Fruit fly (Drosophila melanogaster): Measurements from ENCODE around the gene CenG1A.

CenG1A gene

dm6 chr2L:13893439-13893838 is 58.1 kb downstream of the CenG1A start (continued):
- TF ChIP-seq CG16779 (tag; optimal IDR thresholded peaks at IDR 0.05): peak; percentile 38
- TF ChIP-seq CG10631 (GFP tag; optimal IDR thresholded peaks at IDR 0.05): no peak
- TF ChIP-seq CG6808 (GFP tag; optimal IDR thresholded peaks at IDR 0.05): no peak
- no peak for TF ChIP-seq Met (GFP tag; optimal IDR thresholded peaks at IDR 0.05)
- peak; percentile 33 for TF ChIP-seq CG34406 (GFP tag; optimal IDR thresholded peaks at IDR 0.05)
- peak in 1 of 2 experiments; percentile 71 for TF ChIP-seq ss (GFP tag; optimal IDR thresholded peaks at IDR 0.05)
- TF ChIP-seq CG8632 (GFP tag; optimal IDR thresholded peaks at IDR 0.05): peak; percentile 57
- TF ChIP-seq vri (GFP tag; optimal IDR thresholded peaks at IDR 0.05): no peak
- no peak for TF ChIP-seq topi (GFP tag; optimal IDR thresholded peaks at IDR 0.05)
- TF ChIP-seq Ets96B (tag; optimal IDR thresholded peaks at IDR 0.05): peak; percentile 70
- TF ChIP-seq OdsH (GFP tag; optimal IDR thresholded peaks at IDR 0.05): no peak
- no peak for TF ChIP-seq Gug (GFP tag; IDR thresholded peaks at IDR 0.05)
- TF ChIP-seq cyc (GFP tag; optimal IDR thresholded peaks at IDR 0.05): no peak
- TF ChIP-seq dac (GFP tag; optimal IDR thresholded peaks at IDR 0.05): no peak
- no peak for TF ChIP-seq Sox15 (GFP tag; optimal IDR thresholded peaks at IDR 0.05)
- TF ChIP-seq CG8319 (GFP tag; optimal IDR thresholded peaks at IDR 0.05): no peak
- TF ChIP-seq CG3919 (GFP tag; optimal IDR thresholded peaks at IDR 0.05): no peak
- TF ChIP-seq lz (GFP tag; optimal IDR thresholded peaks at IDR 0.05): peak; percentile 33
- no peak for TF ChIP-seq CG1621 (tag; optimal IDR thresholded peaks at IDR 0.05)
- peak; percentile 72 for TF ChIP-seq CG3032 (tag; optimal IDR thresholded peaks at IDR 0.05)
- no peak for TF ChIP-seq CG32006 (GFP tag; optimal IDR thresholded peaks at IDR 0.05)
- TF ChIP-seq salr (GFP tag; optimal IDR thresholded peaks at IDR 0.05): peak in 1 of 2 experiments; percentile 39
- TF ChIP-seq CG6854 (GFP tag; optimal IDR thresholded peaks at IDR 0.05): no peak
- no peak for TF ChIP-seq CG4318 (GFP tag; optimal IDR thresholded peaks at IDR 0.05)
- no peak for TF ChIP-seq pdm3 (GFP tag; optimal IDR thresholded peaks at IDR 0.05)
- peak; percentile 43 for TF ChIP-seq esn (GFP tag; optimal IDR thresholded peaks at IDR 0.05)
- TF ChIP-seq CG9139 (GFP tag; optimal IDR thresholded peaks at IDR 0.05): no peak
- no peak for TF ChIP-seq fkh (GFP tag; optimal IDR thresholded peaks at IDR 0.05)
- no peak for TF ChIP-seq Eip75B (GFP tag; optimal IDR thresholded peaks at IDR 0.05)
- no peak for TF ChIP-seq Smox (GFP tag; optimal IDR thresholded peaks at IDR 0.05)
- TF ChIP-seq Lpt (GFP tag; optimal IDR thresholded peaks at IDR 0.05): peak; percentile 20
- no peak for TF ChIP-seq Ets21C (GFP tag; optimal IDR thresholded peaks at IDR 0.05)
- TF ChIP-seq spab (GFP tag; optimal IDR thresholded peaks at IDR 0.05): no peak
- TF ChIP-seq CG6276 (GFP tag; optimal IDR thresholded peaks at IDR 0.05): no peak
- TF ChIP-seq achi (GFP tag; optimal IDR thresholded peaks at IDR 0.05): no peak
- TF ChIP-seq net (GFP tag; optimal IDR thresholded peaks at IDR 0.05): no peak
- TF ChIP-seq CG6163 (GFP tag; IDR thresholded peaks at IDR 0.05): peak; percentile 43; the same call in 1 of the 3 replicates

- TF ChIP-seq vri (GFP tag; optimal IDR thresholded peaks at IDR 0.05) (peak; percentile 5), fd59A (GFP tag; optimal IDR thresholded peaks at IDR 0.05) (no peak)
Measured at dm6 chr2L:13900111-13900930, 65.0 kb downstream of the CenG1A start.

DNA sequence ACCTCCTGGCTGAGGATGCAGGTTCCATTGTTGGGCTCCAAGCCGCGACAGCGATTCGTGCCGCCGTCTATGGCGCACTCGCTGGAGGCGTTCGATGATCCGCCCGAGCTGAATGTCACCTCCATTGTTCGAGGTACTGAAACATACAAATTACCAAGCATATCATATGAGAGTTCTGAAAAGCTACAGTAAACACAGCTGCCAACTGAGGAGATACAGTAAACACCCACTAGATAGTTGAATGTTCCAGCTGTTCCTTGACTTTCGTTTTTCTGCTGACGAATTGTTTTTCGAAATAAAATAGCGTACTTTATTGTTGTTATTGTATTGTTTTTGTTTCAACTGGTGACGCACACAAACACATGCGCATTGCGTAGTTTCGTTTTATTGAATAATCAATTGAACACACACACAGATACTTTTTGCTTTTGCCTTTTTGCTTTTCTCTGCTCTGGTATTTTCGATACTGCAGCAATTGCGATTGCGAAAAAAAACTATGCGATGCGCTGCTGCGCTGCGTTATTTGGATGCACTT is 68.5 kb downstream of the CenG1A start:
- peak; percentile 5 for TF ChIP-seq CG16779 (tag; optimal IDR thresholded peaks at IDR 0.05)
- TF ChIP-seq CG6854 (GFP tag; optimal IDR thresholded peaks at IDR 0.05): no peak
- TF ChIP-seq CG6276 (GFP tag; optimal IDR thresholded peaks at IDR 0.05): peak; percentile 77

Data from whole organism, prepupa.